Worm (Caenorhabditis elegans) whole organism, L4 larva: ENCODE results near the gene srw-48.

Source experiments
- aly-2 ChIP-seq: sonication (generic microtip); optimal IDR thresholded peaks from 2 replicates; lab custom pipeline; 2018; ENCODE audit warnings: missing biosample characterization, missing genetic modification characterization
- ama-1 ChIP-seq: fragments of 150-350 bp; optimal IDR thresholded peaks from 2 replicates; lab custom pipeline; 2014; ENCODE audit warnings: inconsistent platforms, mixed read lengths
- ceh-44 ChIP-seq: fragments of 200-800 bp; sonication (Bioruptor generic); IDR thresholded peaks from 2 replicates; pipeline ENCODE4 v1.3.6; 2022; ENCODE audit warnings: missing genetic modification reagents, missing genetic modification characterization, missing compliant biosample characterization
- lin-13 ChIP-seq: fragments of 150-350 bp; optimal IDR thresholded peaks from 2 replicates; lab custom pipeline; 2014; ENCODE audit warnings: missing biosample characterization, missing genetic modification reagents, missing genetic modification characterization
- lin-39 ChIP-seq: fragments of 150-350 bp; optimal IDR thresholded peaks from 2 replicates; lab custom pipeline; 2014; ENCODE audit warnings: missing biosample characterization, missing genetic modification reagents, missing genetic modification characterization
- lir-3 ChIP-seq: sonication (generic microtip); optimal IDR thresholded peaks from 2 replicates; lab custom pipeline; 2016; ENCODE audit warnings: mild to moderate bottlenecking, missing genetic modification characterization, missing compliant biosample characterization

ce11 chrV:16429503-16429902 is 8.7 kb downstream of the srw-48 start, which contains the start of gene F26D2.10:
- TF ChIP-seq lir-3 (no peak), ceh-44 (no peak), ama-1 (lab: Kevin White, UChicago) (no peak), lin-13 (GFP tag; lab: Kevin White, UChicago) (no peak), lin-39 (tag; lab: Kevin White, UChicago) (no peak), aly-2 (tag; lab: Kevin White, UChicago) (no peak)
